Worm (Caenorhabditis elegans) whole organism, L3 larva: ENCODE measurements around the gene aat-3.

Experiments
- R02D3.7 ChIP-seq: fragments of 150-350 bp; optimal IDR thresholded peaks from 2 replicates; lab custom pipeline; 2014; ENCODE audit warnings: missing biosample characterization, missing genetic modification characterization
- ZK546.5 ChIP-seq: sonication (generic microtip); optimal IDR thresholded peaks from 2 replicates; lab custom pipeline; 2017; ENCODE audit warnings: missing biosample characterization, missing genetic modification characterization
- aly-2 ChIP-seq: fragments of 150-350 bp; optimal IDR thresholded peaks from 2 replicates; lab custom pipeline; 2014; ENCODE audit warnings: missing biosample characterization, missing genetic modification characterization
- ama-1 ChIP-seq: fragments of 150-350 bp; optimal IDR thresholded peaks from 2 replicates; lab custom pipeline; 2018
- ceh-16 ChIP-seq: sonication (generic microtip); optimal IDR thresholded peaks from 2 replicates; lab custom pipeline; 2017; ENCODE audit warnings: missing biosample characterization, missing genetic modification characterization
- ceh-28 ChIP-seq: fragments of 150-350 bp; optimal IDR thresholded peaks from 2 replicates; lab custom pipeline; 2014; ENCODE audit warnings: missing biosample characterization, missing genetic modification reagents, missing genetic modification characterization
- ceh-82 ChIP-seq: fragments of 150-350 bp; optimal IDR thresholded peaks from 2 replicates; lab custom pipeline; 2014; ENCODE audit warnings: missing biosample characterization, missing genetic modification characterization
- ceh-9 ChIP-seq: sonication (generic microtip); optimal IDR thresholded peaks from 2 replicates; lab custom pipeline; 2018; ENCODE audit warnings: missing biosample characterization, missing genetic modification characterization
- egl-27 ChIP-seq: sonication (generic microtip); optimal IDR thresholded peaks from 4 replicates; lab custom pipeline; 2017; ENCODE audit warnings: missing biosample characterization, missing genetic modification reagents, missing genetic modification characterization
- egl-5 ChIP-seq: fragments of 150-350 bp; optimal IDR thresholded peaks from 2 replicates; lab custom pipeline; 2017; ENCODE audit warnings: missing biosample characterization, missing genetic modification reagents, missing genetic modification characterization, inconsistent platforms
- elt-1 ChIP-seq: fragments of 150-350 bp; optimal IDR thresholded peaks from 2 replicates; lab custom pipeline; 2014; ENCODE audit warnings: missing biosample characterization, missing genetic modification characterization
- elt-2 ChIP-seq: sonication (generic microtip); optimal IDR thresholded peaks from 2 replicates; lab custom pipeline; 2016; ENCODE audit warnings: missing genetic modification reagents, mild to moderate bottlenecking, missing genetic modification characterization, missing compliant biosample characterization
- elt-3 ChIP-seq, 3 experiments: fragments of 150-350 bp in 1 of 3; sonication (generic microtip) in 2 of 3; optimal IDR thresholded peaks; 2 replicates in 2 of 3; 4 replicates in 1 of 3; lab custom pipeline; 2014 to 2017; ENCODE audit warnings: missing biosample characterization in 3 of 3, missing genetic modification characterization in 3 of 3
- eor-1 ChIP-seq, 2 experiments: fragments of 150-350 bp; optimal IDR thresholded peaks; 2 replicates each; lab custom pipeline; 2014 to 2018; ENCODE audit warnings: missing biosample characterization in 2 of 2, missing genetic modification characterization in 2 of 2
- fkh-10 ChIP-seq: sonication (generic microtip); optimal IDR thresholded peaks from 2 replicates; lab custom pipeline; 2017; ENCODE audit warnings: missing biosample characterization, missing genetic modification reagents, missing genetic modification characterization
- fos-1 ChIP-seq: fragments of 150-350 bp; optimal IDR thresholded peaks from 2 replicates; lab custom pipeline; 2014; ENCODE audit warnings: missing biosample characterization, missing genetic modification characterization
- hmg-11 ChIP-seq: sonication (generic microtip); optimal IDR thresholded peaks from 2 replicates; lab custom pipeline; 2016; ENCODE audit warnings: missing genetic modification characterization, missing compliant biosample characterization
- jun-1 ChIP-seq: fragments of 150-350 bp; optimal IDR thresholded peaks from 2 replicates; lab custom pipeline; 2014; ENCODE audit warnings: missing biosample characterization, missing genetic modification reagents, missing genetic modification characterization
- lin-39 ChIP-seq: fragments of 150-350 bp; optimal IDR thresholded peaks from 2 replicates; lab custom pipeline; 2018; ENCODE audit warnings: missing biosample characterization, missing genetic modification reagents, missing genetic modification characterization
- lsy-12 ChIP-seq: sonication (generic microtip); optimal IDR thresholded peaks from 2 replicates; lab custom pipeline; 2016; ENCODE audit warnings: mild to moderate bottlenecking, missing genetic modification characterization, missing compliant biosample characterization
- mml-1 ChIP-seq: fragments of 150-350 bp; sonication (generic microtip); optimal IDR thresholded peaks from 3 replicates; lab custom pipeline; 2014; ENCODE audit warnings: missing biosample characterization, missing genetic modification characterization
- nfya-1 ChIP-seq: sonication (generic microtip); optimal IDR thresholded peaks from 2 replicates; lab custom pipeline; 2017; ENCODE audit warnings: missing genetic modification characterization, mild to moderate bottlenecking, missing compliant biosample characterization, antibody characterized with exemption, moderate library complexity; ENCODE audit not compliant: insufficient read depth
- nhr-11 ChIP-seq: fragments of 150-350 bp; optimal IDR thresholded peaks from 2 replicates; lab custom pipeline; 2014; ENCODE audit warnings: missing biosample characterization, missing genetic modification characterization
- nhr-12 ChIP-seq: fragments of 150-350 bp; optimal IDR thresholded peaks from 2 replicates; lab custom pipeline; 2014; ENCODE audit warnings: missing biosample characterization, missing genetic modification characterization
- nhr-23 ChIP-seq: fragments of 150-350 bp; optimal IDR thresholded peaks from 2 replicates; lab custom pipeline; 2014; ENCODE audit warnings: missing biosample characterization, missing genetic modification reagents, missing genetic modification characterization
- nhr-237 ChIP-seq: fragments of 150-350 bp; optimal IDR thresholded peaks from 2 replicates; lab custom pipeline; 2014; ENCODE audit warnings: missing biosample characterization, missing genetic modification characterization
- nhr-43 ChIP-seq: sonication (generic microtip); optimal IDR thresholded peaks from 2 replicates; lab custom pipeline; 2016; ENCODE audit warnings: mild to moderate bottlenecking, missing genetic modification characterization, missing compliant biosample characterization; ENCODE audit not compliant: poor library complexity, severe bottlenecking
- nhr-67 ChIP-seq: fragments of 150-350 bp; optimal IDR thresholded peaks from 2 replicates; lab custom pipeline; 2014; ENCODE audit warnings: missing biosample characterization, missing genetic modification characterization
- nhr-76 ChIP-seq: fragments of 150-350 bp; sonication (generic microtip); optimal IDR thresholded peaks from 5 replicates; lab custom pipeline; 2014; ENCODE audit warnings: missing biosample characterization, missing genetic modification characterization
- nhr-77 ChIP-seq: fragments of 150-350 bp; optimal IDR thresholded peaks from 2 replicates; lab custom pipeline; 2014; ENCODE audit warnings: missing biosample characterization, missing genetic modification characterization
- pha-4 ChIP-seq: fragments of 150-350 bp; optimal IDR thresholded peaks from 2 replicates; lab custom pipeline; 2014; ENCODE audit warnings: missing biosample characterization, missing genetic modification reagents, missing genetic modification characterization
- pqm-1 ChIP-seq: fragments of 150-350 bp; optimal IDR thresholded peaks from 2 replicates; lab custom pipeline; 2017; ENCODE audit warnings: missing biosample characterization, missing genetic modification characterization, inconsistent platforms
- sea-2 ChIP-seq: fragments of 150-350 bp; sonication (generic microtip); optimal IDR thresholded peaks from 4 replicates; lab custom pipeline; 2014; ENCODE audit warnings: missing biosample characterization, missing genetic modification reagents, missing genetic modification characterization
- skn-1 ChIP-seq: fragments of 150-350 bp; optimal IDR thresholded peaks from 2 replicates; lab custom pipeline; 2014; ENCODE audit warnings: missing biosample characterization, missing genetic modification characterization
- snpc-4 ChIP-seq: fragments of 150-350 bp; optimal IDR thresholded peaks from 2 replicates; lab custom pipeline; 2014; ENCODE audit warnings: missing biosample characterization, missing genetic modification characterization
- tbx-2 ChIP-seq: sonication (generic microtip); optimal IDR thresholded peaks from 2 replicates; lab custom pipeline; 2016; ENCODE audit warnings: mild to moderate bottlenecking, missing genetic modification characterization, missing compliant biosample characterization
- unc-39 ChIP-seq: sonication (generic microtip); optimal IDR thresholded peaks from 4 replicates; lab custom pipeline; 2017; ENCODE audit warnings: missing biosample characterization, missing genetic modification characterization
- zag-1 ChIP-seq: fragments of 150-350 bp; optimal IDR thresholded peaks from 2 replicates; lab custom pipeline; 2014; ENCODE audit warnings: missing biosample characterization, missing genetic modification characterization
- ztf-11 ChIP-seq: fragments of 150-350 bp; optimal IDR thresholded peaks from 2 replicates; lab custom pipeline; 2014; ENCODE audit warnings: missing biosample characterization, missing genetic modification characterization
- ztf-4 ChIP-seq: fragments of 150-350 bp; optimal IDR thresholded peaks from 2 replicates; lab custom pipeline; 2014; ENCODE audit warnings: missing biosample characterization, missing genetic modification characterization

Gene aat-3

DNA sequence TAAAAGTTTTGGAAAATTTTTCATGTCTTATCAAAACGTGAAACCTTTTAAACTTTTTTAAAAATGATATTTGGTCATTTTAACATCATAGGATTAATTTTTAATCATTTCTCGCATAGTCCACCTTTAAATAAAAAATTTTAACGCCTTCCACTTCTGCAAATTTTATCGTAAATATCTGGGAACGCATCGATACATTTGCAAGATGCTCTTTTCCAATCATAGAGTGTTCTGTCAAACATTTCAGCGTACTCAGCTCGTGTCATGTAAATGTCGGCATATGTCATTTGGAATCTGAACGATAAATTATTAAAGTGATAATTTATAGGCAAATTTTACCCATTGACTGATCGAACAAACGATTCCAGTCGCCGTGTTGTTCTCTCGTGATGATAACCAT, 7.9 kb downstream of the aat-3 start, which contains the start of gene F52H2.5:
Gene F52H2.5, minus strand, starts transcription at position 101 of the 400 bp plus-strand sequence.
- no peak for TF ChIP-seq R02D3.7 (tag; lab: Kevin White, UChicago)
- TF ChIP-seq pha-4 (tag; lab: Kevin White, UChicago) = no peak
- TF ChIP-seq nhr-237 (tag; lab: Kevin White, UChicago) = no peak
- TF ChIP-seq nfya-1 (tag; lab: Kevin White, UChicago) = no peak
- no peak for TF ChIP-seq fkh-10 (GFP tag; lab: Kevin White, UChicago)
- no peak for TF ChIP-seq ceh-16 (tag; lab: Kevin White, UChicago)
- TF ChIP-seq ama-1 (lab: Kevin White, UChicago) = no peak
- no peak for TF ChIP-seq elt-2 (tag; lab: Kevin White, UChicago)
- TF ChIP-seq snpc-4 = no peak
- TF ChIP-seq jun-1 (tag; lab: Kevin White, UChicago) = no peak
- TF ChIP-seq ceh-28 = no peak
- no peak for TF ChIP-seq nhr-76
- no peak for TF ChIP-seq ZK546.5 (tag; lab: Kevin White, UChicago)
- TF ChIP-seq lsy-12 (tag; lab: Kevin White, UChicago) = no peak
- TF ChIP-seq tbx-2 (tag; lab: Kevin White, UChicago) = no peak
- TF ChIP-seq mml-1 = no peak

DNA sequence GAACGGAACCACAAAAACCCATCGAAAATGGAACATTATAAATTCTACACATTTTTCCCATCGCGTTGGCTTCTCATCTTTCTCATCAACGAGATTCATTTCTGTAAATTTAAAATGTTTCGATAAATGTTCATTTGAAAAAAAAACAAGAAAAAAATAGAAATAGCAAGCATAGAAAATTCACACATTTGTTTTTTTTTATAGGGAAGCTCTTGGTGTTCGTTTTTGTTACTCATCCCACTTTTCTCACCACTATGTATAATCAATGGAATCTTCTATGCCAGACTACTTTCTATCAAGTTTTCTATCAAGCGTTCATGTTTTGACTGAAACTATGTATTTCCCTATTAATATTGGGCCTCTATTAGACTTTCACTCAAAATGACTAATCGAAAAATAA, 12.0 kb downstream of the aat-3 start, which contains the start of gene dhcr-24:
Gene dhcr-24, minus strand, starts transcription at position 101 of the 400 bp plus-strand sequence.
- TF ChIP-seq ceh-82 (no peak), elt-3 (tag; optimal IDR thresholded peaks at IDR 0.05; lab: Kevin White, UChicago) (no peak), mml-1 (no peak), ZK546.5 (tag; lab: Kevin White, UChicago) (no peak), nhr-76 (no peak), jun-1 (tag; lab: Kevin White, UChicago) (no peak)

ce11 chrX:2565308-2565773, 13.3 kb downstream of the aat-3 start, which contains the start of gene F52H2.15:
Gene F52H2.15, plus strand, starts transcription at chrX:2565358.
- TF ChIP-seq elt-3 (tag; optimal IDR thresholded peaks at IDR 0.05; lab: Kevin White, UChicago) = no peak
- TF ChIP-seq nhr-76 = no peak
- TF ChIP-seq ceh-82 = no peak
- no peak for TF ChIP-seq egl-5 (tag; lab: Kevin White, UChicago)
- peak; percentile 37 for TF ChIP-seq pha-4 (tag; lab: Kevin White, UChicago)
- TF ChIP-seq fos-1 (tag; lab: Kevin White, UChicago) = no peak
- TF ChIP-seq elt-2 (tag; lab: Kevin White, UChicago) = peak; percentile 86
- no peak for TF ChIP-seq zag-1 (tag; lab: Kevin White, UChicago)
- no peak for TF ChIP-seq snpc-4
- no peak for TF ChIP-seq lin-39
- no peak for TF ChIP-seq nfya-1 (tag; lab: Kevin White, UChicago)
- TF ChIP-seq sea-2 = no peak
- TF ChIP-seq ztf-4 (tag; lab: Kevin White, UChicago) = no peak
- no peak for TF ChIP-seq unc-39 (tag; lab: Kevin White, UChicago)
- TF ChIP-seq elt-1 (tag; lab: Kevin White, UChicago) = no peak
- no peak for TF ChIP-seq nhr-23 (tag; lab: Kevin White, UChicago)
- TF ChIP-seq nhr-11 = no peak
- no peak for TF ChIP-seq egl-27 (tag; lab: Kevin White, UChicago)
- TF ChIP-seq pqm-1 = peak; percentile 57
- TF ChIP-seq ZK546.5 (tag; lab: Kevin White, UChicago) = no peak

DNA sequence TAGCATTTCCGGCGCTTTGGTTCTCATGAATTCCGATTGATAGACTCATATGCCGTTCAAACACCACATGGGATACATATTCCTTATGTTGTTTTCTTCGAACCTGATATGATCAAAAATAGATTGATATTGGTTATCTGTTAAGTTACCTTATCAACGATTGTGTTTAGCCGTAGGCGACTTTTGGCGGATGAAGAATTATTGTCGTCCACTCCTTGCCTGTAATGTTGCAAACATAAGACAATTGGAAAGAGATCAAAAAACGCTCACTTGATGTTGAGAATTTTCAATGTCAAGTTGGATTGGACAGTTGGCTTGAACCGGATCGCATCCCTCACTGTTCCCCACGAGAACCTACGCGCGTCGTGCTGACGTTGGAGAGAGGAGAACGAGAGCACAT, 15.7 kb downstream of the aat-3 start:
- TF ChIP-seq elt-3 (tag; optimal IDR thresholded peaks at IDR 0.05; lab: Kevin White, UChicago) = peak in 2 of 3 experiments; percentile 55 to 59
- no peak for TF ChIP-seq lsy-12 (tag; lab: Kevin White, UChicago)
- no peak for TF ChIP-seq aly-2 (tag; lab: Kevin White, UChicago)

- peak; percentile 57 for TF ChIP-seq skn-1 (tag; lab: Kevin White, UChicago)
- TF ChIP-seq jun-1 (tag; lab: Kevin White, UChicago) = peak; percentile 78
- no peak for TF ChIP-seq nhr-43 (tag; lab: Kevin White, UChicago)
- no peak for TF ChIP-seq aly-2 (tag; lab: Kevin White, UChicago)
- no peak for TF ChIP-seq R02D3.7 (tag; lab: Kevin White, UChicago)
- peak; percentile 23 for TF ChIP-seq ceh-28
- TF ChIP-seq elt-3 (tag; optimal IDR thresholded peaks at IDR 0.05; lab: Kevin White, UChicago) = no peak
- TF ChIP-seq egl-5 (tag; lab: Kevin White, UChicago) = no peak
- TF ChIP-seq ztf-11 (tag; lab: Kevin White, UChicago) = no peak
- TF ChIP-seq egl-27 (tag; lab: Kevin White, UChicago) = peak; percentile 31
- TF ChIP-seq elt-1 (tag; lab: Kevin White, UChicago) = no peak
- no peak for TF ChIP-seq hmg-11
- no peak for TF ChIP-seq nhr-23 (tag; lab: Kevin White, UChicago)
- TF ChIP-seq nhr-12 (tag; lab: Kevin White, UChicago) = no peak
- TF ChIP-seq ZK546.5 (tag; lab: Kevin White, UChicago) = no peak
- no peak for TF ChIP-seq nhr-67 (tag; lab: Kevin White, UChicago)
- no peak for TF ChIP-seq eor-1 (tag; optimal IDR thresholded peaks at IDR 0.05; lab: Kevin White, UChicago)
- TF ChIP-seq ceh-9 = no peak
- no peak for TF ChIP-seq ceh-16 (tag; lab: Kevin White, UChicago)
- TF ChIP-seq lin-39 = no peak
- TF ChIP-seq elt-2 (tag; lab: Kevin White, UChicago) = peak; percentile 98
- TF ChIP-seq pqm-1 = peak; percentile 98
- no peak for TF ChIP-seq nhr-77 (tag; lab: Kevin White, UChicago)
- TF ChIP-seq snpc-4 = no peak
Observed at ce11 chrX:2569040-2569439, 17.0 kb downstream of the aat-3 start.
